Fruit fly (Drosophila melanogaster) S2 (cell line): ENCODE measurements around the gene CG3634.

ENCODE experiments used
- CG8478 ChIP-seq: fragments of >200 bp; optimal IDR thresholded peaks from 2 replicates; lab custom pipeline; 2018
- CTCF ChIP-seq, 2 experiments: fragments of >200 bp; optimal IDR thresholded peaks; 2 replicates each; lab custom pipeline; 2018

- TF ChIP-seq CG8478 (lab: Kevin White, UChicago), result no peak
- TF ChIP-seq CTCF (optimal IDR thresholded peaks at IDR 0.05; lab: Kevin White, UChicago), result no peak
These were observed at the start of gene CG3634, which contains the start of gene HIPP1 for dm6 chr3L:20809088-20809999.
